Fruit fly (Drosophila melanogaster) whole organism, wandering third instar larva: ENCODE measurements around the gene MP1.

Experiments used
- Abd-B ChIP-seq: fragments of >200 bp; optimal IDR thresholded peaks from 2 replicates; lab custom pipeline; 2017; ENCODE audit warnings: missing biosample characterization, missing genetic modification characterization
- CG32264 ChIP-seq: fragments of 200-800 bp; sonication (Bioruptor generic); optimal IDR thresholded peaks from 2 replicates; lab custom pipeline; 2016; ENCODE audit warnings: missing biosample characterization, missing genetic modification characterization
- CG9705 ChIP-seq: fragments of 200-800 bp; sonication (Bioruptor generic); optimal IDR thresholded peaks from 2 replicates; lab custom pipeline; 2018; ENCODE audit warnings: missing biosample characterization, mild to moderate bottlenecking, missing genetic modification characterization
- CrebA ChIP-seq: fragments of 200-800 bp; sonication (Bioruptor generic); optimal IDR thresholded peaks from 2 replicates; lab custom pipeline; 2016; ENCODE audit warnings: missing biosample characterization, mild to moderate bottlenecking, missing genetic modification characterization, borderline replicate concordance
- Dfd ChIP-seq: fragments of >200 bp; optimal IDR thresholded peaks from 2 replicates; lab custom pipeline; 2017; ENCODE audit warnings: missing biosample characterization, missing genetic modification characterization
- GATAd ChIP-seq: sonication (Bioruptor generic); optimal IDR thresholded peaks from 2 replicates; lab custom pipeline; 2016; ENCODE audit warnings: missing biosample characterization, missing genetic modification characterization
- HLH106 ChIP-seq: fragments of 200-800 bp; optimal IDR thresholded peaks from 3 replicates; lab custom pipeline; 2019; ENCODE audit warnings: missing biosample characterization, mild to moderate bottlenecking, missing genetic modification characterization, moderate library complexity
- Hnf4 ChIP-seq: fragments of 200-800 bp; sonication (Bioruptor generic); optimal IDR thresholded peaks from 2 replicates; lab custom pipeline; 2016; ENCODE audit warnings: missing biosample characterization, mild to moderate bottlenecking, missing genetic modification characterization
- Hr78 ChIP-seq: fragments of >200 bp; optimal IDR thresholded peaks from 2 replicates; lab custom pipeline; 2017; ENCODE audit warnings: missing biosample characterization, missing genetic modification characterization
- Hr83 ChIP-seq: fragments of 200-300 bp; sonication (Bioruptor generic); optimal IDR thresholded peaks from 2 replicates; lab custom pipeline; 2016; ENCODE audit warnings: missing biosample characterization, mild to moderate bottlenecking, missing genetic modification characterization, moderate library complexity; ENCODE audit not compliant: poor library complexity, severe bottlenecking
- Jra ChIP-seq: sonication (Bioruptor generic); optimal IDR thresholded peaks from 2 replicates; lab custom pipeline; 2016; ENCODE audit warnings: missing biosample characterization, missing genetic modification characterization
- Mio ChIP-seq: sonication (Bioruptor generic); optimal IDR thresholded peaks from 2 replicates; lab custom pipeline; 2016; ENCODE audit warnings: missing biosample characterization, missing genetic modification characterization
- N ChIP-seq: fragments of >200 bp; optimal IDR thresholded peaks from 2 replicates; lab custom pipeline; 2018; ENCODE audit warnings: missing biosample characterization, missing external identifiers, missing genetic modification characterization
- OdsH ChIP-seq: fragments of 200-800 bp; sonication (Bioruptor generic); optimal IDR thresholded peaks from 2 replicates; lab custom pipeline; 2016; ENCODE audit warnings: missing biosample characterization, mild to moderate bottlenecking, missing genetic modification characterization
- Rel ChIP-seq, 2 experiments: fragments of 200-800 bp; sonication (Bioruptor generic) in 1 of 2; optimal IDR thresholded peaks; 2 replicates in 1 of 2; 3 replicates in 1 of 2; lab custom pipeline; 2016 to 2019; ENCODE audit warnings: mild to moderate bottlenecking in 2 of 2, missing biosample characterization in 2 of 2, missing genetic modification characterization in 2 of 2, moderate library complexity in 1 of 2
- Sp1 ChIP-seq: fragments of 200-800 bp; sonication (Bioruptor generic); optimal IDR thresholded peaks from 3 replicates; lab custom pipeline; 2019; ENCODE audit warnings: missing biosample characterization, mild to moderate bottlenecking, missing genetic modification characterization, moderate library complexity
- Vsx2 ChIP-seq: fragments of 200-300, 225-300 bp; sonication (Bioruptor generic); optimal IDR thresholded peaks from 2 replicates; lab custom pipeline; 2018; ENCODE audit warnings: missing biosample characterization, missing genetic modification characterization; ENCODE audit not compliant: partially characterized antibody
- br ChIP-seq: fragments of 200-800 bp; sonication (Bioruptor generic); optimal IDR thresholded peaks from 2 replicates; lab custom pipeline; 2016; ENCODE audit warnings: missing biosample characterization, missing genetic modification characterization
- brk ChIP-seq: fragments of 200-800 bp; sonication (Bioruptor generic); optimal IDR thresholded peaks from 2 replicates; lab custom pipeline; 2016; ENCODE audit warnings: missing biosample characterization, mild to moderate bottlenecking, missing genetic modification characterization
- dl ChIP-seq, 2 experiments: fragments of 175-275, 200-275 bp in 1 of 2; fragments of 200-275 bp in 1 of 2; sonication (Bioruptor generic); optimal IDR thresholded peaks; lab custom pipeline; 2018; ENCODE audit warnings: mild to moderate bottlenecking in 2 of 2, missing biosample characterization in 2 of 2, missing genetic modification characterization in 2 of 2, moderate library complexity in 2 of 2; ENCODE audit not compliant: partially characterized antibody in 2 of 2, insufficient read depth in 1 of 2
- dmrt93B ChIP-seq: fragments of 200-800 bp; sonication (Bioruptor generic); optimal IDR thresholded peaks from 2 replicates; lab custom pipeline; 2018; ENCODE audit warnings: missing biosample characterization, mild to moderate bottlenecking, missing genetic modification characterization
- dsf ChIP-seq: sonication (Bioruptor generic); optimal IDR thresholded peaks from 2 replicates; lab custom pipeline; 2016; ENCODE audit warnings: missing biosample characterization, missing genetic modification characterization, borderline replicate concordance
- ey ChIP-seq: fragments of 200-800 bp; sonication (Bioruptor generic); optimal IDR thresholded peaks from 2 replicates; lab custom pipeline; 2016; ENCODE audit warnings: missing biosample characterization, missing genetic modification characterization
- foxo ChIP-seq, 2 experiments: fragments of 200-800 bp; sonication (Bioruptor generic); optimal IDR thresholded peaks; 2 replicates in 1 of 2; 3 replicates in 1 of 2; lab custom pipeline; 2016 to 2017; ENCODE audit warnings: missing biosample characterization in 2 of 2, missing genetic modification characterization in 2 of 2
- fru ChIP-seq: fragments of 200-800 bp; sonication (Bioruptor generic); optimal IDR thresholded peaks from 3 replicates; lab custom pipeline; 2016; ENCODE audit warnings: missing biosample characterization, mild to moderate bottlenecking, missing genetic modification characterization
- h ChIP-seq: fragments of 200-800 bp; sonication (Bioruptor generic); optimal IDR thresholded peaks from 3 replicates; lab custom pipeline; 2016; ENCODE audit warnings: missing biosample characterization, mild to moderate bottlenecking, missing genetic modification characterization
- lola ChIP-seq: fragments of >200 bp; optimal IDR thresholded peaks from 2 replicates; lab custom pipeline; 2017; ENCODE audit warnings: missing biosample characterization, missing genetic modification characterization
- pan ChIP-seq: fragments of >200 bp; optimal IDR thresholded peaks from 2 replicates; lab custom pipeline; 2017
- psq ChIP-seq: fragments of 200-800 bp; sonication (Bioruptor generic); optimal IDR thresholded peaks from 3 replicates; lab custom pipeline; 2017; ENCODE audit warnings: missing biosample characterization, mild to moderate bottlenecking, missing genetic modification characterization, moderate library complexity
- rgr ChIP-seq: fragments of 200-800 bp; sonication (Bioruptor generic); optimal IDR thresholded peaks from 3 replicates; lab custom pipeline; 2016; ENCODE audit warnings: missing biosample characterization, mild to moderate bottlenecking, missing genetic modification characterization
- sage ChIP-seq: fragments of 200-800 bp; sonication (Bioruptor generic); optimal IDR thresholded peaks from 2 replicates; lab custom pipeline; 2016; ENCODE audit warnings: missing biosample characterization, mild to moderate bottlenecking, missing genetic modification characterization
- sv ChIP-seq: fragments of 200-800 bp; sonication (Bioruptor generic); optimal IDR thresholded peaks from 3 replicates; lab custom pipeline; 2016; ENCODE audit warnings: missing biosample characterization, missing genetic modification characterization
- tai ChIP-seq: sonication (Bioruptor generic); optimal IDR thresholded peaks from 2 replicates; lab custom pipeline; 2016; ENCODE audit warnings: missing biosample characterization, missing genetic modification characterization
- usp ChIP-seq: fragments of >200 bp; optimal IDR thresholded peaks from 2 replicates; lab custom pipeline; 2017; ENCODE audit warnings: missing biosample characterization, missing genetic modification characterization
- woc ChIP-seq: sonication (Bioruptor generic); optimal IDR thresholded peaks from 2 replicates; lab custom pipeline; 2016; ENCODE audit warnings: missing biosample characterization, mild to moderate bottlenecking, missing genetic modification characterization

MP1 gene

DNA sequence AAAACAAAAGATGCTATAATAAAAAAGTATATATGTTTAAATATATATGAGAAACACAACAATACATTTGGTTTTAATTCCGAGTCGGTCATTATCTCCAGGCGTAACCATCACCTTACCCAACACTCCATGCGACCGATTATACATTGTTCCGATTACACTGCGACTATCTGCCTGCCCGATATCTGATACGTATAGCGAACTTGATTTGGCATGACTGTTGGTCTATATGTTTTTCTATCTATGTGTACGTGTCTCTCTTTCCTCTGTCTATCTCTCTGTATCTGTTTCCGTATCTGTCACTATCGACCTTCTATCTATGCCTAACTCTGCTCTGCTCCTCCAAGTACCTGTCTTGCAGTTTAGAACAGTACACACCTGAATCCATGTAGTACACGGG is 6.2 kb upstream of the MP1 start:
- TF ChIP-seq CG32264 (GFP tag; lab: Kevin White, UChicago) (no peak), Rel (GFP tag; optimal IDR thresholded peaks at IDR 0.05; lab: Kevin White, UChicago) (no peak), Rel (tag; optimal IDR thresholded peaks at IDR 0.05; lab: Kevin White, UChicago) (no peak), foxo (GFP tag; optimal IDR thresholded peaks at IDR 0.05; lab: Kevin White, UChicago) (no peak), woc (GFP tag; lab: Kevin White, UChicago) (no peak), sage (GFP tag; lab: Kevin White, UChicago) (no peak), sv (GFP tag; lab: Kevin White, UChicago) (no peak), dmrt93B (GFP tag; lab: Kevin White, UChicago) (no peak)

dm6 chr3R:4308708-4309107 is 1.0 kb downstream of the MP1 start:
- TF ChIP-seq foxo (GFP tag; optimal IDR thresholded peaks at IDR 0.05; lab: Kevin White, UChicago) (no peak), CrebA (GFP tag; lab: Kevin White, UChicago) (no peak), tai (GFP tag; lab: Kevin White, UChicago) (no peak), Vsx2 (GFP tag; lab: Kevin White, UChicago) (no peak), CG9705 (GFP tag; lab: Kevin White, UChicago) (no peak), sv (GFP tag; lab: Kevin White, UChicago) (no peak), dl (GFP tag; optimal IDR thresholded peaks at IDR 0.05; lab: Kevin White, UChicago; ENCODE audit: insufficient read depth in 1 of 2, partially characterized antibody in 2 of 2) (no peak), N (no peak), dsf (GFP tag; lab: Kevin White, UChicago) (no peak), sage (GFP tag; lab: Kevin White, UChicago) (no peak), Hr78 (GFP tag; lab: Kevin White, UChicago) (no peak), dmrt93B (GFP tag; lab: Kevin White, UChicago) (no peak), Hr83 (no peak), GATAd (GFP tag; lab: Kevin White, UChicago) (no peak), usp (no peak)

DNA sequence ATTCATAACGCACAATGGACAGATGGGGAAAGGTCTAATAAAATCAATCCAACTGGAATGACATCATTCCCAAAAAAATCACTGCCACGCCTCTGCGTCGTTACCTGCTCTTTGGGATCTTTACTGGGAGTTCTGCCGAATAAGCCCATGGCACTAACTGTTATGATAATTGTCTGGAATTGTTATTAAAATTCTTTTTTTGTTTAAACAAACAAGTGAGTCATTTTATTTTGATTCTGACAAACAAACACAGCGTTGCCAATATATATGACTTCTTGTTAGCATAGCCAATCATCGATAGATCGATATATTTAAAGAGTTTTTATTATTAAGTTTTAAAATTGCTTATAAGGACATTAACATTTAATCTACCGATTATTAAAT is 3.0 kb downstream of the MP1 start, which contains the start of gene Vps24:
Vps24 (minus strand) TSS at position 265 of the 384 bp plus-strand sequence.
- TF ChIP-seq Jra (GFP tag; lab: Kevin White, UChicago): peak; percentile 64
- TF ChIP-seq GATAd (GFP tag; lab: Kevin White, UChicago): no peak
- TF ChIP-seq, all 38 proteins: peak for 1

DNA sequence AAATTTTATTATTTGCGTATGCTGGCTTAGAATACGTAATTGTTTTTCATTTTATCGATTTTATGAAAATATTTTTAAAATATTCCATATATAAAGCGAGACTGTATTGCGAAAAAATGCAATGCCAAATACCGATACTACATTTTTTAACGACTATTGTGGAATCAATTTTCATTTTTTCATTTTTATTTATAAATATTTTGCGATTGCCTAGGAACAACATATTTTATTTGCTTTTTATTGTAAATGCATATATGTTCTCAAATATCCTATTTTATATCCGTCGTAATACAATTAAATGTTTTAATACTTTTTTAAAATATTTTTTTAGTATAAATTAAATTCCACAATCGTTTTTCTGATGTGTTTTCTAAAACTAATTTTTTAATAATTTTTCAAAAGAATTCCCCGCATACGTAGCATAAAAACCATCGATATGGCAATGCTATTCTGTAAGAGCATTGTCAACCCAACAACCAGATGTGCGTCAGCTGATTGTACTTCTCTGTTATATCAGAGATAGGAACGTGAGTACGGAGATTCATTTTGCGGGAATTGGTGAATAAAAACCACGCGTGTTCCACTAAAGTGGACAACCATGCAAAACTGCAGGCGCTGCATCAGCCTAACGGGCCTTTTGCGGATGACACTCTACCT is 3.5 kb downstream of the MP1 start, which contains the start of gene Suv3:
Suv3 (plus strand) TSS at position 489 of the 657 bp plus-strand sequence.
- TF ChIP-seq GATAd (GFP tag; lab: Kevin White, UChicago) (no peak), Mio (GFP tag; lab: Kevin White, UChicago) (no peak), ey (GFP tag; lab: Kevin White, UChicago) (no peak), woc (GFP tag; lab: Kevin White, UChicago) (no peak), CG32264 (GFP tag; lab: Kevin White, UChicago) (no peak), dl (GFP tag; optimal IDR thresholded peaks at IDR 0.05; lab: Kevin White, UChicago; ENCODE audit: insufficient read depth in 1 of 2, partially characterized antibody in 2 of 2) (no peak), br (GFP tag; lab: Kevin White, UChicago) (no peak), Abd-B (GFP tag; lab: Kevin White, UChicago) (no peak), CG9705 (GFP tag; lab: Kevin White, UChicago) (no peak), fru (GFP tag; lab: Kevin White, UChicago) (no peak), Rel (GFP tag; optimal IDR thresholded peaks at IDR 0.05; lab: Kevin White, UChicago) (no peak), Rel (tag; optimal IDR thresholded peaks at IDR 0.05; lab: Kevin White, UChicago) (peak; percentile 33), dsf (GFP tag; lab: Kevin White, UChicago) (no peak), Hr83 (no peak), usp (no peak), h (no peak), OdsH (GFP tag; lab: Kevin White, UChicago) (no peak), lola (GFP tag; lab: Kevin White, UChicago) (no peak), brk (GFP tag; lab: Kevin White, UChicago) (no peak), N (no peak), sv (GFP tag; lab: Kevin White, UChicago) (no peak), rgr (GFP tag; lab: Kevin White, UChicago) (no peak), CrebA (GFP tag; lab: Kevin White, UChicago) (no peak), HLH106 (peak; percentile 69), sage (GFP tag; lab: Kevin White, UChicago) (no peak), foxo (GFP tag; optimal IDR thresholded peaks at IDR 0.05; lab: Kevin White, UChicago) (no peak), psq (GFP tag; lab: Kevin White, UChicago) (peak; percentile 34), Sp1 (GFP tag; lab: Kevin White, UChicago) (peak; percentile 41), dmrt93B (GFP tag; lab: Kevin White, UChicago) (no peak), Hr78 (GFP tag; lab: Kevin White, UChicago) (no peak), Vsx2 (GFP tag; lab: Kevin White, UChicago) (no peak), tai (GFP tag; lab: Kevin White, UChicago) (no peak), Hnf4 (GFP tag; lab: Kevin White, UChicago) (no peak), Jra (GFP tag; lab: Kevin White, UChicago) (no peak), Dfd (no peak), pan (lab: Kevin White, UChicago) (no peak)
- TF ChIP-seq, all 38 proteins: peak for 4
